Worm (Caenorhabditis elegans): ENCODE measurements around the gene C50C3.19.

DNA sequence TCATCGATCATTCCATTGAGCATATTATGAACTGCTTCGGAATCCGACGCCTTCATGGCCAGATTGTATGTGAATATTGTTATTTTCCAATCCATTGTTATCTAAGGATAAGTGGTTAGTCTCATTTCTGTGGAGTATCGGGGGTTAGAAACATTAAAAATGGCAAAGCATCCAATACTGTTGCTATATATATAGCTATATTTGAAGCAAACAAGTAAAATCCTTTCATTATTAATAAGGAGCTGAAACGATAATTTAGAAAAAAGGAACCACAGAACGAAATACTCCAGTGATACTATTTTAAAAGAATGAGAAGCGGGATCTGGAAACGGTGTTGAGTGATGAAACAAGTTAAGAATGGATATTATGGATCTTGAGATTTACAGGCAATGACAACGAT, 29.4 kb upstream of the C50C3.19 start, which contains the start of gene inpp-5K:
- TF ChIP-seq W03F9.2 (tag; optimal IDR thresholded peaks at IDR 0.05) (no peak), him-1 (tag; optimal IDR thresholded peaks at IDR 0.05) (no peak), dao-5 (tag; optimal IDR thresholded peaks at IDR 0.05) (no peak)
